Worm (Caenorhabditis elegans) whole organism, L4/young adult: Measurements from ENCODE around the gene fat-2.

ENCODE experiments used
- W03F9.2 ChIP-seq: fragments of 150-350 bp; optimal IDR thresholded peaks from 2 replicates; lab custom pipeline; 2014; ENCODE audit warnings: missing biosample characterization, missing genetic modification characterization
- dao-5 ChIP-seq: sonication (generic microtip); optimal IDR thresholded peaks from 2 replicates; lab custom pipeline; 2016; ENCODE audit warnings: missing genotype, missing genetic modification characterization, moderate library complexity, missing compliant biosample characterization
- him-1 ChIP-seq: sonication (generic microtip); optimal IDR thresholded peaks from 2 replicates; lab custom pipeline; 2016; ENCODE audit warnings: missing genotype, missing genetic modification reagents, missing genetic modification characterization, missing compliant biosample characterization

DNA sequence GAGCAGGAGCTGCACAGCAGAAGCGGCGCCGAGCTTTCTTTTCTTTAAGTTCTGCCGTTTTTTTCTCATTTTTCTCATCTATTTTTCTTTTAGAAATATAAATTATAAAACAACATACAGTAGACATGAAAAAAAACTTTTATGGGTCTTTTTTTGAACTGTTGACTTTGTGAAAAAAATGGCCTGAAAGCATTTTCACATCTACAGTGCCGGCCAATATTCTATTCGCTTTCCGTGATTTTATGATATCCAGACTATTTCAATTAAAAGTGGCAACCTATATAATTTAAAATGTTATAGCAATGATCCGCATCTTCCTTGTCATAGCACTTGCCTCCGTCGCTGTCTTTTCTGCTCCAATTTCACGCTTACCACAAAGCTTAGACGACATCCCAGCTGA, 4.4 kb downstream of the fat-2 start, which contains the start of gene far-6:
- no peak for TF ChIP-seq him-1 (tag; lab: Kevin White, UChicago)
- no peak for TF ChIP-seq dao-5
- TF ChIP-seq W03F9.2 (tag; lab: Kevin White, UChicago), result no peak
